Worm (Caenorhabditis elegans) whole organism, mixed stage, embryonic: ENCODE measurements around the gene fbxa-197.

Source experiments
- ces-1 ChIP-seq: fragments of 150-350 bp; optimal IDR thresholded peaks from 2 replicates; lab custom pipeline; 2014; ENCODE audit warnings: missing biosample characterization, missing genetic modification reagents, missing genetic modification characterization
- mab-5 ChIP-seq: fragments of 150-350 bp; optimal IDR thresholded peaks from 2 replicates; lab custom pipeline; 2014; ENCODE audit warnings: missing biosample characterization, missing genetic modification characterization
- ztf-11 ChIP-seq: fragments of 150-350 bp; optimal IDR thresholded peaks from 2 replicates; lab custom pipeline; 2014; ENCODE audit warnings: missing biosample characterization, missing genetic modification characterization

DNA sequence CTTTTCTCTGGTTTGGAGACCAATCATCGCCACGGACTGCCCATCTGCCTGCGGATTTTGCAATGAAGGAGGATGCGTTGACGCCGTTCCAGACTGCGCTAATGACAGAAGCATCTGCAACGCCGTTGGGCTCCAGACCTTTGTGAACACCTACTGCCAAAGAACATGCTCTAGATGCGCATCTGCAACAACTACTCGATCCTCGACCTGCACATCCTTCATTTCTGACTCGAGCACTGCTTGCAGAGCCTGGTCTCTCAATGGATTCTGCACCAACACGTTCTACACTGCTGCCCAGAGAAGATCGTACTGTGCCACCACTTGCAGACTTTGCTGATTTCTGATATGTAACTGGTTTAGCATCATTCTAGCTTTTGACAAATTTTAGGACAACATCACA lies 33.1 kb downstream of the fbxa-197 start:
- TF ChIP-seq ztf-11 (tag; lab: Kevin White, UChicago) (no peak), mab-5 (tag; lab: Kevin White, UChicago) (no peak), ces-1 (GFP tag; lab: Kevin White, UChicago) (no peak)
